Worm (Caenorhabditis elegans) whole organism, L4 larva: ENCODE data around the gene F09A5.3.

Experiments used
- D1046.2 ChIP-seq: fragments of 200-800 bp; sonication (Bioruptor generic); IDR thresholded peaks from 2 replicates; pipeline ENCODE4 v1.3.6; 2022; ENCODE audit warnings: missing genetic modification characterization, missing compliant biosample characterization
- F49E8.2 ChIP-seq: sonication (generic microtip); optimal IDR thresholded peaks from 2 replicates; lab custom pipeline; 2016; ENCODE audit warnings: missing compliant biosample characterization, mild to moderate bottlenecking, missing genetic modification characterization, borderline replicate concordance
- R02D3.7 ChIP-seq: fragments of 150-350 bp; sonication (generic microtip); optimal IDR thresholded peaks from 3 replicates; lab custom pipeline; 2014; ENCODE audit warnings: missing biosample characterization, missing genetic modification characterization
- T20F7.1 ChIP-seq: fragments of 200-800 bp; sonication (Bioruptor generic); optimal IDR thresholded peaks from 2 replicates; lab custom pipeline; 2018; ENCODE audit warnings: mild to moderate bottlenecking, missing genetic modification characterization, missing compliant biosample characterization
- T26A8.4 ChIP-seq: fragments of 200-800 bp; sonication (Bioruptor generic); IDR thresholded peaks from 2 replicates; pipeline ENCODE4 v1.3.6; 2022; ENCODE audit warnings: missing genetic modification characterization, missing compliant biosample characterization
- Y48G9A.11 ChIP-seq: fragments of 200-800 bp; sonication (Bioruptor generic); IDR thresholded peaks from 2 replicates; pipeline ENCODE4 v1.3.6; 2022; ENCODE audit warnings: missing genetic modification reagents, missing genetic modification characterization, missing compliant biosample characterization
- Y75B8A.6 ChIP-seq: fragments of 200-800 bp; sonication (Bioruptor generic); IDR thresholded peaks from 2 replicates; pipeline ENCODE4 v1.3.6; 2022; ENCODE audit warnings: missing genetic modification reagents, missing genetic modification characterization, missing compliant biosample characterization
- aha-1 ChIP-seq: fragments of 150-350 bp; peaks from one replicate; lab custom pipeline; 2014; ENCODE audit warnings: missing biosample characterization, missing genetic modification characterization
- ama-1 ChIP-seq: fragments of 150-350 bp; optimal IDR thresholded peaks from 2 replicates; lab custom pipeline; 2014; ENCODE audit warnings: inconsistent platforms, mixed read lengths
- ceh-44 ChIP-seq: fragments of 200-800 bp; sonication (Bioruptor generic); IDR thresholded peaks from 2 replicates; pipeline ENCODE4 v1.3.6; 2022; ENCODE audit warnings: missing genetic modification reagents, missing genetic modification characterization, missing compliant biosample characterization
- ces-1 ChIP-seq: fragments of 150-350 bp; sonication (generic microtip); optimal IDR thresholded peaks from 4 replicates; lab custom pipeline; 2014; ENCODE audit warnings: missing biosample characterization, missing genetic modification reagents, missing genetic modification characterization
- daf-12 ChIP-seq: fragments of 150-350 bp; optimal IDR thresholded peaks from 2 replicates; lab custom pipeline; 2014; ENCODE audit warnings: missing biosample characterization, missing genetic modification reagents, missing genetic modification characterization
- daf-8 ChIP-seq: fragments of 200-800 bp; sonication (Bioruptor generic); IDR thresholded peaks from 2 replicates; pipeline ENCODE4 v1.3.6; 2022; ENCODE audit warnings: missing genetic modification characterization, missing compliant biosample characterization
- dmd-6 ChIP-seq: fragments of 200-800 bp; sonication (Bioruptor generic); IDR thresholded peaks from 2 replicates; pipeline ENCODE4 v1.3.6; 2022; ENCODE audit warnings: missing genetic modification reagents, missing genetic modification characterization, missing compliant biosample characterization
- dpl-1 ChIP-seq: fragments of 150-350 bp; optimal IDR thresholded peaks from 2 replicates; lab custom pipeline; 2014; ENCODE audit warnings: missing biosample characterization, missing genetic modification reagents, missing genetic modification characterization
- dve-1 ChIP-seq: sonication (generic microtip); optimal IDR thresholded peaks from 2 replicates; lab custom pipeline; 2017; ENCODE audit warnings: antibody characterized with exemption, mild to moderate bottlenecking, missing genetic modification characterization, missing compliant biosample characterization; ENCODE audit not compliant: insufficient read depth
- fkh-10 ChIP-seq: fragments of 150-350 bp; optimal IDR thresholded peaks from 2 replicates; lab custom pipeline; 2014; ENCODE audit warnings: missing biosample characterization, missing genetic modification reagents, missing genetic modification characterization
- gei-8 ChIP-seq: fragments of 200-800 bp; sonication (Bioruptor generic); optimal IDR thresholded peaks from 2 replicates; lab custom pipeline; 2018; ENCODE audit warnings: mild to moderate bottlenecking, missing genetic modification characterization, missing compliant biosample characterization
- hmg-1.1 ChIP-seq: fragments of 200-800 bp; sonication (Bioruptor generic); IDR thresholded peaks from 2 replicates; pipeline ENCODE4 v1.3.6; 2022; ENCODE audit warnings: missing genetic modification reagents, missing genetic modification characterization, missing compliant biosample characterization
- lin-15B ChIP-seq: fragments of 150-350 bp; sonication (generic microtip); optimal IDR thresholded peaks from 3 replicates; lab custom pipeline; 2014; ENCODE audit warnings: missing biosample characterization, missing genetic modification characterization
- lin-29 ChIP-seq: fragments of 200-800 bp; sonication (Bioruptor generic); IDR thresholded peaks from 2 replicates; pipeline ENCODE4 v1.3.6; 2022; ENCODE audit warnings: missing genetic modification reagents, missing genetic modification characterization, missing compliant biosample characterization
- lin-38 ChIP-seq: fragments of 200-800 bp; sonication (Bioruptor generic); IDR thresholded peaks from 2 replicates; pipeline ENCODE4 v1.3.6; 2022; ENCODE audit warnings: missing genetic modification reagents, missing genetic modification characterization, missing compliant biosample characterization
- lin-39 ChIP-seq: fragments of 150-350 bp; optimal IDR thresholded peaks from 2 replicates; lab custom pipeline; 2014; ENCODE audit warnings: missing biosample characterization, missing genetic modification reagents, missing genetic modification characterization
- lir-3 ChIP-seq: sonication (generic microtip); optimal IDR thresholded peaks from 2 replicates; lab custom pipeline; 2016; ENCODE audit warnings: mild to moderate bottlenecking, missing genetic modification characterization, missing compliant biosample characterization
- mep-1 ChIP-seq: fragments of 150-350 bp; sonication (generic microtip); optimal IDR thresholded peaks from 3 replicates; lab custom pipeline; 2014; ENCODE audit warnings: missing biosample characterization, missing genetic modification characterization
- mes-2 ChIP-seq: sonication (generic microtip); optimal IDR thresholded peaks from 2 replicates; lab custom pipeline; 2016; ENCODE audit warnings: missing genotype, mild to moderate bottlenecking, missing genetic modification characterization, missing compliant biosample characterization; ENCODE audit not compliant: poor library complexity, severe bottlenecking
- mxl-2 ChIP-seq: fragments of 200-800 bp; sonication (Bioruptor generic); conservative IDR thresholded peaks from 2 replicates; pipeline ENCODE4 v1.3.6; 2022; ENCODE audit warnings: missing genetic modification reagents, missing genetic modification characterization, missing compliant biosample characterization
- mxl-3 ChIP-seq: fragments of 200-800 bp; sonication (Bioruptor generic); optimal IDR thresholded peaks from 2 replicates; lab custom pipeline; 2018; ENCODE audit warnings: mild to moderate bottlenecking, missing genetic modification characterization, missing compliant biosample characterization
- nhr-10 ChIP-seq: fragments of 150-350 bp; optimal IDR thresholded peaks from 2 replicates; lab custom pipeline; 2014; ENCODE audit warnings: missing biosample characterization, missing genetic modification characterization
- nhr-102 ChIP-seq: sonication (generic microtip); optimal IDR thresholded peaks from 2 replicates; lab custom pipeline; 2016; ENCODE audit warnings: mild to moderate bottlenecking, missing genetic modification characterization, moderate library complexity, missing compliant biosample characterization
- nhr-111 ChIP-seq: fragments of 200-800 bp; sonication (Bioruptor generic); optimal IDR thresholded peaks from 2 replicates; lab custom pipeline; 2018; ENCODE audit warnings: mild to moderate bottlenecking, missing genetic modification characterization, missing compliant biosample characterization
- nhr-42 ChIP-seq: fragments of 200-800 bp; sonication (Bioruptor generic); IDR thresholded peaks from 2 replicates; pipeline ENCODE4 v1.3.6; 2022; ENCODE audit warnings: missing genetic modification characterization, missing compliant biosample characterization
- nhr-48 ChIP-seq: sonication (generic microtip); optimal IDR thresholded peaks from 2 replicates; lab custom pipeline; 2016; ENCODE audit warnings: mild to moderate bottlenecking, missing genetic modification characterization, missing compliant biosample characterization
- php-3 ChIP-seq: fragments of 200-800 bp; sonication (Bioruptor generic); IDR thresholded peaks from 2 replicates; pipeline ENCODE4 v1.3.6; 2022; ENCODE audit warnings: missing genetic modification reagents, missing genetic modification characterization, missing compliant biosample characterization
- pqm-1 ChIP-seq: sonication (generic microtip); optimal IDR thresholded peaks from 2 replicates; lab custom pipeline; 2017; ENCODE audit warnings: missing biosample characterization, missing genetic modification characterization
- rbr-2 ChIP-seq: sonication (generic microtip); optimal IDR thresholded peaks from 2 replicates; lab custom pipeline; 2016; ENCODE audit warnings: missing genotype, missing genetic modification characterization, missing compliant biosample characterization
- saeg-2 ChIP-seq: fragments of 200-800 bp; sonication (Bioruptor generic); IDR thresholded peaks from 2 replicates; pipeline ENCODE4 v1.3.6; 2022; ENCODE audit warnings: missing genetic modification reagents, missing genetic modification characterization, missing compliant biosample characterization
- sdz-12 ChIP-seq: fragments of 200-800 bp; sonication (Bioruptor generic); optimal IDR thresholded peaks from 2 replicates; lab custom pipeline; 2018; ENCODE audit warnings: mild to moderate bottlenecking, missing genetic modification characterization, missing compliant biosample characterization
- skn-1 ChIP-seq: fragments of 150-350 bp; optimal IDR thresholded peaks from 2 replicates; lab custom pipeline; 2014; ENCODE audit warnings: missing biosample characterization, missing genetic modification characterization
- snpc-1.2 ChIP-seq: fragments of 200-800 bp; sonication (Bioruptor generic); IDR thresholded peaks from 2 replicates; pipeline ENCODE4 v1.3.6; 2022; ENCODE audit warnings: missing genetic modification reagents, missing genetic modification characterization, missing compliant biosample characterization
- snpc-4 ChIP-seq: fragments of 150-350 bp; optimal IDR thresholded peaks from 2 replicates; lab custom pipeline; 2014; ENCODE audit warnings: missing biosample characterization, missing genetic modification characterization
- tag-97 ChIP-seq: fragments of 200-800 bp; sonication (Bioruptor generic); IDR thresholded peaks from 2 replicates; pipeline ENCODE4 v1.3.6; 2022; ENCODE audit warnings: missing genetic modification characterization, missing compliant biosample characterization
- unc-62 ChIP-seq, 3 experiments: fragments of 150-350 bp in 1 of 3; sonication (generic microtip); optimal IDR thresholded peaks in 2 of 3; peaks in 1 of 3; 1 replicate in 1 of 3; 2 replicates in 2 of 3; lab custom pipeline; 2014 to 2017; ENCODE audit warnings: missing biosample characterization in 3 of 3, missing genetic modification characterization in 3 of 3, missing genetic modification reagents in 3 of 3, missing genotype in 1 of 3
- zfp-2 ChIP-seq: sonication (generic microtip); optimal IDR thresholded peaks from 2 replicates; lab custom pipeline; 2016; ENCODE audit warnings: mild to moderate bottlenecking, missing genetic modification characterization, missing compliant biosample characterization
- zip-11 ChIP-seq: fragments of 200-800 bp; sonication (Bioruptor generic); IDR thresholded peaks from 2 replicates; pipeline ENCODE4 v1.3.6; 2022; ENCODE audit warnings: missing genetic modification characterization, missing compliant biosample characterization
- ztf-7 ChIP-seq: fragments of 150-350 bp; optimal IDR thresholded peaks from 2 replicates; lab custom pipeline; 2014; ENCODE audit warnings: missing biosample characterization, missing genetic modification characterization

The F09A5.3 gene

ce11 chrX:13141440-13141839, at the start of gene F09A5.3 (continued):
- no peak; the same call in 1 of the 2 replicates for TF ChIP-seq T26A8.4 (GFP tag; lab: Robert Waterston, UW)

DNA sequence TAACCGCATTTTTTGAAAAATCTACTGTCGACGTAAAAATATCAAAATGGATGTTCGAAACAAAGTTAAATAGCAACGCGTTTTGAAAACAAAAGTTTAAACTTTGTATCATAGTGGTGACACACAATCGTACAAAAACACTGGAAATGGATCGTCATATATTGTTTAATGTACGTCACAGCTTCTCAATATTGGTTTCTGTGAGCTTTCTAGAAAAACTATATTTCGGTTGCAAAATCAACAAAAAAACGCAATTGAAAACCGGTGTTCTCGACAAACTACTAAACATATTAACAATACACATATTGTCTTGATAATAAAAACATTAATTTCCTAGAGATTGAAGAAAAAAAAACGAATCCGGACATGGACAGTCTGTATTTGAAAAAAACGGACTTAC, 41.0 kb upstream of the F09A5.3 start, which contains the start of gene R03G8.6:
TSS of gene R03G8.6 (minus strand) at position 101 of the 400 bp plus-strand sequence.
- no peak for TF ChIP-seq D1046.2 (GFP tag; lab: Robert Waterston, UW)
- no peak for TF ChIP-seq ceh-44 (GFP tag; lab: Robert Waterston, UW)
- TF ChIP-seq hmg-1.1 (GFP tag; lab: Robert Waterston, UW) = no peak
- TF ChIP-seq fkh-10 (GFP tag; lab: Kevin White, UChicago) = no peak
- TF ChIP-seq nhr-111 (GFP tag; lab: Kevin White, UChicago) = no peak
- TF ChIP-seq ama-1 (lab: Kevin White, UChicago) = no peak
- no peak for TF ChIP-seq ces-1 (GFP tag; lab: Kevin White, UChicago)
- no peak for TF ChIP-seq lin-39 (tag; lab: Kevin White, UChicago)
- no peak for TF ChIP-seq mep-1 (tag; lab: Kevin White, UChicago)
- no peak for TF ChIP-seq nhr-42 (GFP tag; lab: Robert Waterston, UW)
- no peak for TF ChIP-seq nhr-10 (tag; lab: Kevin White, UChicago)
- no peak for TF ChIP-seq mes-2 (tag; lab: Kevin White, UChicago)
- no peak for TF ChIP-seq sdz-12 (GFP tag; lab: Kevin White, UChicago)
- TF ChIP-seq, all 104 proteins: peak for 0

ce11 chrX:13102838-13103237, 38.6 kb upstream of the F09A5.3 start:
- no peak for TF ChIP-seq snpc-1.2 (GFP tag; lab: Robert Waterston, UW)
- no peak for TF ChIP-seq lin-15B
- peak in 1 of 2 experiments; percentile 91 for TF ChIP-seq unc-62 (GFP tag; optimal IDR thresholded peaks at IDR 0.05 in 1 of 2; lab: Kevin White, UChicago)
- TF ChIP-seq unc-62 (tag; optimal IDR thresholded peaks at IDR 0.05; lab: Kevin White, UChicago) = no peak

DNA sequence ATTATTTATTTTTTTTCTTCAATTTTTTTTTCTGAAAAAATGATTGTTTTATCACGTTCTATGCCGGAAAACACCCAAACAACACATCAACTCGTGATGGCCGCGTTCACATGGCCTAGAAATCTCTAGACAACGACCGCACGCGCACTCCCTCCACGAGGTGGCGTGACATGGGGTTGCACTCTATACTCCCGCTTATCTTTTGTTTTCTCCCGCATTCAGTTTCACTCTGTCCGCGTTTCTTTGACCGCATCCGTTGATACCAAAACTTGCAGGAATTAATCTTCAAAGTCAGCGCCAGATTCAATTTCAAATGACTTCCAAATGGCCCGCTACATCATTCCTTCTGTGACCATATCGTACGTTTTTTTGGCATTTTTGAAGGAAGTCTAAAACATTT, 36.4 kb upstream of the F09A5.3 start, which contains the start of gene F17H10.1:
TSS of gene F17H10.1 (plus strand) at position 276 of the 400 bp plus-strand sequence.
- TF ChIP-seq dpl-1 (GFP tag; lab: Kevin White, UChicago) = peak; percentile 40
- no peak for TF ChIP-seq snpc-4 (tag; lab: Kevin White, UChicago)
- TF ChIP-seq dve-1 (tag; lab: Kevin White, UChicago) = peak; percentile 97
- no peak for TF ChIP-seq lin-38 (GFP tag; lab: Robert Waterston, UW)
- TF ChIP-seq aha-1 (tag; lab: Kevin White, UChicago) = peak; percentile 98
- no peak for TF ChIP-seq ztf-7
- TF ChIP-seq php-3 (GFP tag; lab: Robert Waterston, UW) = peak; percentile 82
- TF ChIP-seq T20F7.1 (GFP tag; lab: Kevin White, UChicago) = peak; percentile 70
- no peak for TF ChIP-seq tag-97 (GFP tag; lab: Robert Waterston, UW)
- TF ChIP-seq zip-11 = no peak
- TF ChIP-seq R02D3.7 (tag; lab: Kevin White, UChicago) = no peak
- peak; percentile 57 for TF ChIP-seq gei-8 (GFP tag; lab: Kevin White, UChicago)
- no peak for TF ChIP-seq zfp-2 (tag; lab: Kevin White, UChicago)
- TF ChIP-seq lir-3 (tag; lab: Kevin White, UChicago) = no peak
- no peak for TF ChIP-seq mep-1 (tag; lab: Kevin White, UChicago)
- TF ChIP-seq daf-8 (GFP tag; lab: Robert Waterston, UW) = no peak
- peak; percentile 92 for TF ChIP-seq nhr-48 (tag; lab: Kevin White, UChicago)
- peak; percentile 68 for TF ChIP-seq mxl-2
- TF ChIP-seq F49E8.2 (tag; lab: Kevin White, UChicago) = no peak
- TF ChIP-seq Y48G9A.11 (GFP tag; lab: Robert Waterston, UW) = no peak
- TF ChIP-seq daf-12 (tag; lab: Kevin White, UChicago) = no peak
- peak; percentile 52 for TF ChIP-seq rbr-2 (tag; lab: Kevin White, UChicago)
- TF ChIP-seq mxl-3 (GFP tag; lab: Kevin White, UChicago) = peak; percentile 96
- TF ChIP-seq saeg-2 (GFP tag; lab: Robert Waterston, UW) = peak; percentile 50; the same call in 1 of the 2 replicates
- peak; percentile 75; the same call in 1 of the 2 replicates for TF ChIP-seq D1046.2 (GFP tag; lab: Robert Waterston, UW)
- no peak for TF ChIP-seq skn-1 (tag; lab: Kevin White, UChicago)
- TF ChIP-seq pqm-1 (tag; lab: Kevin White, UChicago) = peak; percentile 20
- peak; percentile 97 for TF ChIP-seq dmd-6 (GFP tag; lab: Robert Waterston, UW)
- no peak for TF ChIP-seq lin-29 (GFP tag; lab: Robert Waterston, UW)
- no peak for TF ChIP-seq Y75B8A.6 (GFP tag; lab: Robert Waterston, UW)
- TF ChIP-seq nhr-102 (tag; lab: Kevin White, UChicago) = peak; percentile 73
